Fruit fly (Drosophila melanogaster) whole organism, embryonic: ENCODE measurements around the gene Mpc1.
A peak's percentile ranks its signal among the peaks of the same experiment; 100 is the strongest.

Experiments used
- Atf3 ChIP-seq: fragments of 200-800 bp; sonication (Bioruptor generic); optimal IDR thresholded peaks from 3 replicates; lab custom pipeline; 2016; ENCODE audit warnings: missing biosample characterization, missing genetic modification characterization
- BEAF-32 ChIP-seq: fragments of 200-800 bp; sonication (Bioruptor generic); optimal IDR thresholded peaks from 3 replicates; lab custom pipeline; 2017; ENCODE audit warnings: missing biosample characterization, missing genetic modification characterization, mild to moderate bottlenecking, moderate library complexity, missing genetic modification reagents
- Blimp-1 ChIP-seq: fragments of 200-800 bp; sonication (Bioruptor generic); optimal IDR thresholded peaks from 3 replicates; lab custom pipeline; 2018; ENCODE audit warnings: missing biosample characterization, missing genetic modification characterization, mild to moderate bottlenecking, moderate library complexity, missing genetic modification reagents
- CG11504 ChIP-seq: fragments of 200-800 bp; sonication (Bioruptor generic); optimal IDR thresholded peaks from 3 replicates; lab custom pipeline; 2019; ENCODE audit warnings: missing biosample characterization, mild to moderate bottlenecking, missing genetic modification characterization, moderate library complexity
- CG15073 ChIP-seq: fragments of 200-800 bp; sonication (Bioruptor generic); optimal IDR thresholded peaks from 2 replicates; lab custom pipeline; 2016; ENCODE audit warnings: missing biosample characterization, missing genetic modification characterization
- CG15479 ChIP-seq: fragments of 200-800 bp; sonication (Bioruptor generic); optimal IDR thresholded peaks from 3 replicates; lab custom pipeline; 2019; ENCODE audit warnings: missing biosample characterization, mild to moderate bottlenecking, missing genetic modification characterization, moderate library complexity
- CG17359 ChIP-seq: fragments of 200-800 bp; sonication (Bioruptor generic); optimal IDR thresholded peaks from 3 replicates; lab custom pipeline; 2018; ENCODE audit warnings: missing biosample characterization, mild to moderate bottlenecking, missing genetic modification characterization, moderate library complexity
- CG30020 ChIP-seq: fragments of 200-800 bp; optimal IDR thresholded peaks from 2 replicates; lab custom pipeline; 2019; ENCODE audit warnings: missing biosample characterization, mild to moderate bottlenecking, missing genetic modification characterization, moderate library complexity
- CG30403 ChIP-seq: fragments of 200-800 bp; sonication (Bioruptor generic); optimal IDR thresholded peaks from 3 replicates; lab custom pipeline; 2016; ENCODE audit warnings: missing biosample characterization, missing genetic modification characterization
- CG3838 ChIP-seq: fragments of 200-800 bp; sonication (Bioruptor generic); optimal IDR thresholded peaks from 3 replicates; lab custom pipeline; 2016; ENCODE audit warnings: missing biosample characterization, missing genetic modification characterization
- CG3847 ChIP-seq: fragments of 200-800 bp; sonication (Bioruptor generic); IDR thresholded peaks from 2 replicates; pipeline ENCODE4 v1.3.6; 2022; ENCODE audit warnings: missing biosample characterization, missing genetic modification characterization
- CG42726 ChIP-seq: fragments of 200-800 bp; sonication (Bioruptor generic); IDR thresholded peaks from 2 replicates; pipeline ENCODE4 v1.3.6; 2022; ENCODE audit warnings: missing biosample characterization, missing genetic modification characterization; ENCODE audit not compliant: partially characterized antibody
- CG4282 ChIP-seq: fragments of 200-800 bp; sonication (Bioruptor generic); optimal IDR thresholded peaks from 2 replicates; lab custom pipeline; 2016; ENCODE audit warnings: missing biosample characterization, missing genetic modification characterization
- CG4328 ChIP-seq: fragments of 200-800 bp; sonication (Bioruptor generic); optimal IDR thresholded peaks from 3 replicates; lab custom pipeline; 2017; ENCODE audit warnings: missing biosample characterization, missing genetic modification reagents, missing genetic modification characterization
- CG4854 ChIP-seq: fragments of 200-800 bp; sonication (Bioruptor generic); optimal IDR thresholded peaks from 2 replicates; lab custom pipeline; 2016; ENCODE audit warnings: missing biosample characterization, missing genetic modification characterization, inconsistent platforms
- CG7556 ChIP-seq: fragments of 200-800 bp; sonication (Bioruptor generic); optimal IDR thresholded peaks from 2 replicates; lab custom pipeline; 2017; ENCODE audit warnings: missing biosample characterization, mild to moderate bottlenecking, missing genetic modification characterization
- CG7963 ChIP-seq: fragments of 200-800 bp; sonication (Bioruptor generic); IDR thresholded peaks from 3 replicates; pipeline ENCODE4 v1.3.6; 2022; ENCODE audit warnings: missing biosample characterization, missing genetic modification characterization; ENCODE audit not compliant: partially characterized antibody
- CG8281 ChIP-seq: fragments of 200-800 bp; sonication (Bioruptor generic); optimal IDR thresholded peaks from 2 replicates; lab custom pipeline; 2018; ENCODE audit warnings: missing biosample characterization, mild to moderate bottlenecking, missing genetic modification characterization, moderate library complexity
- CG8478 ChIP-seq: fragments of >200 bp; optimal IDR thresholded peaks from 2 replicates; lab custom pipeline; 2018
- CG9609 ChIP-seq: fragments of 200-800 bp; sonication (Bioruptor generic); optimal IDR thresholded peaks from 3 replicates; lab custom pipeline; 2016; ENCODE audit warnings: missing biosample characterization, missing genetic modification characterization
- CG9797 ChIP-seq: fragments of 200-800 bp; sonication (Bioruptor generic); optimal IDR thresholded peaks from 3 replicates; lab custom pipeline; 2018; ENCODE audit warnings: missing biosample characterization, mild to moderate bottlenecking, missing genetic modification characterization
- Camta ChIP-seq: fragments of 200-800 bp; sonication (Bioruptor generic); optimal IDR thresholded peaks from 2 replicates; lab custom pipeline; 2016; ENCODE audit warnings: missing biosample characterization, missing genetic modification characterization
- D19A ChIP-seq: fragments of 200-800 bp; optimal IDR thresholded peaks from 3 replicates; lab custom pipeline; 2019; ENCODE audit warnings: missing biosample characterization, mild to moderate bottlenecking, missing genetic modification characterization, moderate library complexity
- Doc3 ChIP-seq: fragments of 200-800 bp; sonication (Bioruptor generic); IDR thresholded peaks from 3 replicates; pipeline ENCODE4 v1.3.6; 2022; ENCODE audit warnings: missing biosample characterization, missing genetic modification characterization; ENCODE audit not compliant: partially characterized antibody
- H15 ChIP-seq: fragments of 200-800 bp; sonication (Bioruptor generic); IDR thresholded peaks from 3 replicates; pipeline ENCODE4 v1.3.6; 2022; ENCODE audit warnings: missing biosample characterization, missing genetic modification characterization
- HHEX ChIP-seq: fragments of 200-800 bp; sonication (Bioruptor generic); optimal IDR thresholded peaks from 3 replicates; lab custom pipeline; 2017; ENCODE audit warnings: missing biosample characterization, mild to moderate bottlenecking, missing genetic modification characterization, missing genetic modification reagents
- Hr39 ChIP-seq: fragments of >200 bp; optimal IDR thresholded peaks from 2 replicates; lab custom pipeline; 2017
- Hsf ChIP-seq: fragments of 200-800 bp; sonication (Bioruptor generic); optimal IDR thresholded peaks from 3 replicates; lab custom pipeline; 2016; ENCODE audit warnings: missing biosample characterization, missing genetic modification characterization
- Lpt ChIP-seq: fragments of >200 bp; optimal IDR thresholded peaks from 2 replicates; lab custom pipeline; 2018; ENCODE audit warnings: missing biosample characterization, missing genetic modification characterization
- Nf-YB ChIP-seq: fragments of 200-800 bp; sonication (Bioruptor generic); optimal IDR thresholded peaks from 3 replicates; lab custom pipeline; 2019; ENCODE audit warnings: missing biosample characterization, mild to moderate bottlenecking, missing genetic modification characterization, moderate library complexity
- Optix ChIP-seq: fragments of 200-800 bp; sonication (Bioruptor generic); IDR thresholded peaks from 3 replicates; pipeline ENCODE4 v1.3.6; 2022; ENCODE audit warnings: missing biosample characterization, missing genetic modification characterization
- PHDP ChIP-seq: fragments of 200-800 bp; sonication (Bioruptor generic); optimal IDR thresholded peaks from 3 replicates; lab custom pipeline; 2018; ENCODE audit warnings: missing biosample characterization, mild to moderate bottlenecking, missing genetic modification characterization, moderate library complexity
- Pdp1 ChIP-seq, 2 experiments: fragments of 200-800 bp; sonication (Bioruptor generic); optimal IDR thresholded peaks; 3 replicates each; lab custom pipeline; 2016; ENCODE audit warnings: missing biosample characterization in 2 of 2, missing genetic modification characterization in 2 of 2, mild to moderate bottlenecking in 1 of 2, moderate library complexity in 1 of 2
- Spps ChIP-seq: fragments of 200-800 bp; sonication (Bioruptor generic); optimal IDR thresholded peaks from 2 replicates; lab custom pipeline; 2018; ENCODE audit warnings: missing biosample characterization, mild to moderate bottlenecking, missing genetic modification characterization
- Sry-β ChIP-seq: fragments of 200-800 bp; sonication (Bioruptor generic); optimal IDR thresholded peaks from 2 replicates; lab custom pipeline; 2018; ENCODE audit warnings: missing biosample characterization, mild to moderate bottlenecking, missing genetic modification characterization, moderate library complexity
- Ssrp ChIP-seq: fragments of 200-800 bp; sonication (Bioruptor generic); optimal IDR thresholded peaks from 2 replicates; lab custom pipeline; 2018; ENCODE audit warnings: missing biosample characterization, mild to moderate bottlenecking, missing genetic modification characterization, moderate library complexity
- cas ChIP-seq: fragments of 200-800 bp; sonication (Bioruptor generic); IDR thresholded peaks from 2 replicates; pipeline ENCODE4 v1.3.6; 2022; ENCODE audit warnings: missing biosample characterization, missing genetic modification characterization
- ci ChIP-seq: fragments of 200-800 bp; sonication (Bioruptor generic); IDR thresholded peaks from 3 replicates; pipeline ENCODE4 v1.3.6; 2022; ENCODE audit warnings: missing biosample characterization, missing genetic modification characterization
- dysf ChIP-seq: fragments of 200-800 bp; sonication (Bioruptor generic); IDR thresholded peaks from 3 replicates; pipeline ENCODE4 v1.3.6; 2022; ENCODE audit warnings: missing biosample characterization, missing genetic modification characterization
- fd102C ChIP-seq: fragments of 200-800 bp; sonication (Bioruptor generic); optimal IDR thresholded peaks from 2 replicates; lab custom pipeline; 2018; ENCODE audit warnings: missing biosample characterization, mild to moderate bottlenecking, missing genetic modification characterization, moderate library complexity
- gcm2 ChIP-seq: fragments of 200-800 bp; sonication (Bioruptor generic); optimal IDR thresholded peaks from 2 replicates; lab custom pipeline; 2016; ENCODE audit warnings: missing biosample characterization, missing genetic modification characterization
- grau ChIP-seq: fragments of 200-800 bp; optimal IDR thresholded peaks from 3 replicates; lab custom pipeline; 2019; ENCODE audit warnings: missing biosample characterization, mild to moderate bottlenecking, missing genetic modification characterization, moderate library complexity
- hbn ChIP-seq: fragments of 200-800 bp; sonication (Bioruptor generic); IDR thresholded peaks from 2 replicates; pipeline ENCODE4 v1.3.6; 2022; ENCODE audit warnings: missing biosample characterization, missing genetic modification characterization; ENCODE audit not compliant: partially characterized antibody
- nau ChIP-seq: fragments of 200-800 bp; sonication (Bioruptor generic); optimal IDR thresholded peaks from 3 replicates; lab custom pipeline; 2017; ENCODE audit warnings: missing biosample characterization, mild to moderate bottlenecking, missing genetic modification characterization, missing genetic modification reagents
- odd ChIP-seq: fragments of 200-800 bp; sonication (Bioruptor generic); optimal IDR thresholded peaks from 2 replicates; lab custom pipeline; 2017; ENCODE audit warnings: missing biosample characterization, mild to moderate bottlenecking, missing genetic modification characterization
- phol ChIP-seq: fragments of 200-800 bp; sonication (Bioruptor generic); optimal IDR thresholded peaks from 3 replicates; lab custom pipeline; 2018; ENCODE audit warnings: missing biosample characterization, mild to moderate bottlenecking, missing genetic modification characterization, moderate library complexity
- psq ChIP-seq: fragments of 200-800 bp; sonication (Bioruptor generic); optimal IDR thresholded peaks from 2 replicates; lab custom pipeline; 2017; ENCODE audit warnings: missing biosample characterization, missing genetic modification characterization
- sens-2 ChIP-seq: fragments of 200-800 bp; sonication (Bioruptor generic); IDR thresholded peaks from 2 replicates; pipeline ENCODE4 v1.3.6; 2022; ENCODE audit warnings: missing biosample characterization, missing genetic modification characterization
- sim ChIP-seq: fragments of 200-800 bp; sonication (Bioruptor generic); IDR thresholded peaks from 2 replicates; pipeline ENCODE4 v1.3.6; 2022; ENCODE audit warnings: missing biosample characterization, missing genetic modification characterization
- tgo ChIP-seq: fragments of 200-800 bp; sonication (Bioruptor generic); IDR thresholded peaks from 3 replicates; pipeline ENCODE4 v1.3.6; 2022; ENCODE audit warnings: missing biosample characterization, missing genetic modification characterization
- zen2 ChIP-seq: fragments of 200-800 bp; sonication (Bioruptor generic); IDR thresholded peaks from 3 replicates; pipeline ENCODE4 v1.3.6; 2022; ENCODE audit warnings: missing biosample characterization, missing genetic modification characterization; ENCODE audit not compliant: partially characterized antibody

Gene Mpc1

dm6 chr3R:18928346-18928917, at the start of gene Mpc1 (continued):
- no peak for TF ChIP-seq CG17359 (tag; lab: Kevin White, UChicago)
- no peak for TF ChIP-seq nau (GFP tag; lab: Kevin White, UChicago)
- no peak for TF ChIP-seq PHDP (tag; lab: Kevin White, UChicago)
- no peak for TF ChIP-seq CG15479 (GFP tag; lab: Kevin White, UChicago)
- TF ChIP-seq tgo (GFP tag; lab: Robert Waterston, UW), result no peak
- peak; percentile 19 for TF ChIP-seq CG4328 (GFP tag; lab: Kevin White, UChicago)
- TF ChIP-seq CG7963 (GFP tag; lab: Robert Waterston, UW), result peak; percentile 68
- no peak for TF ChIP-seq Ssrp
- no peak for TF ChIP-seq Sry-β (GFP tag; lab: Kevin White, UChicago)
- TF ChIP-seq CG30020 (tag; lab: Kevin White, UChicago), result peak; percentile 46
- no peak for TF ChIP-seq Camta (GFP tag; lab: Kevin White, UChicago)
- no peak for TF ChIP-seq Nf-YB
- TF ChIP-seq CG7556 (GFP tag; lab: Kevin White, UChicago), result peak; percentile 61
- peak; percentile 37; the same call in 1 of the 3 replicates for TF ChIP-seq ci (GFP tag; lab: Robert Waterston, UW)
- no peak for TF ChIP-seq fd102C (GFP tag; lab: Kevin White, UChicago)
- TF ChIP-seq cas (GFP tag; lab: Robert Waterston, UW), result no peak
- TF ChIP-seq Blimp-1 (GFP tag; lab: Kevin White, UChicago), result no peak
- no peak for TF ChIP-seq odd (GFP tag; lab: Kevin White, UChicago)
- TF ChIP-seq Atf3 (GFP tag; lab: Kevin White, UChicago), result no peak
- TF ChIP-seq H15 (GFP tag; lab: Robert Waterston, UW), result no peak; the same call in 2 of the 3 replicates
- TF ChIP-seq CG8281 (tag; lab: Kevin White, UChicago), result no peak
- no peak for TF ChIP-seq CG30403
- TF ChIP-seq Spps, result no peak
- TF ChIP-seq CG9797 (GFP tag; lab: Kevin White, UChicago), result peak; percentile 67
- TF ChIP-seq zen2 (GFP tag; lab: Robert Waterston, UW), result peak; percentile 52; the same call in 2 of the 3 replicates
- peak; percentile 71 for TF ChIP-seq CG42726
- no peak for TF ChIP-seq gcm2
- TF ChIP-seq CG8478 (lab: Kevin White, UChicago), result no peak
- no peak for TF ChIP-seq CG4854
- no peak for TF ChIP-seq CG9609 (GFP tag; lab: Kevin White, UChicago)
- no peak for TF ChIP-seq Hsf (GFP tag; lab: Kevin White, UChicago)
- TF ChIP-seq Optix (GFP tag; lab: Robert Waterston, UW), result no peak
- peak; percentile 61 for TF ChIP-seq hbn (GFP tag; lab: Robert Waterston, UW)
- TF ChIP-seq phol (tag; lab: Kevin White, UChicago), result no peak
- no peak for TF ChIP-seq HHEX
- TF ChIP-seq psq, result no peak
- no peak for TF ChIP-seq CG3838 (GFP tag; lab: Kevin White, UChicago)
- TF ChIP-seq Doc3 (GFP tag; lab: Robert Waterston, UW), result peak; percentile 70
- TF ChIP-seq sens-2, result no peak
- TF ChIP-seq sim (GFP tag; lab: Robert Waterston, UW), result no peak
- no peak for TF ChIP-seq dysf
- TF ChIP-seq Pdp1 (GFP tag; optimal IDR thresholded peaks at IDR 0.05; lab: Kevin White, UChicago), result peak in 1 of 2 experiments; percentile 98
- TF ChIP-seq Lpt (GFP tag; lab: Kevin White, UChicago), result no peak
- TF ChIP-seq grau (tag; lab: Kevin White, UChicago), result peak; percentile 30
- TF ChIP-seq BEAF-32, result peak; percentile 83
- TF ChIP-seq D19A (tag; lab: Kevin White, UChicago), result peak; percentile 0
- no peak for TF ChIP-seq CG3847 (GFP tag; lab: Robert Waterston, UW)
- no peak for TF ChIP-seq Hr39 (lab: Kevin White, UChicago)
- no peak for TF ChIP-seq CG4282 (GFP tag; lab: Kevin White, UChicago)
- no peak for TF ChIP-seq CG15073 (GFP tag; lab: Kevin White, UChicago)
- TF ChIP-seq CG11504 (tag; lab: Kevin White, UChicago), result peak; percentile 52
